Worm (Caenorhabditis elegans): Measurements from ENCODE around the gene F15B9.10.

DNA sequence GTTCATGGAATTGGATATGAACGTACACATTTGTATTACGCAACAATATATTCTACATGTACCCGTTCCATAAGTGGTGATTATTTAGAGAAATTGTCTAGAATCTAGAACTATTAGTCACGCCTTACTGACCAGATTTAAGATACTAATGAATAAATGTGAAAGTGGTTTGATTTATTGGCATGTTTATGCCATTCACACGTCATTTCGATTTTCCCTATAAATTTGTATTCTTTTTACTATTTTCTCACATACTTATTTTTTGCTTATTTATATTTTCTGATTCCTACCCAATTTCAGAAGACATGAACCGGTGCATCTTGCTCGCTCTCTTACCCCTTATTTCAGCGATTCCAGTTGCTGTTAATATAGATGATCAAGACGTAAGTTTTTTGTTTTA lies 20.5 kb downstream of the F15B9.10 start, which contains the start of gene F15B9.8:
- no peak for TF ChIP-seq tbx-2 (tag; optimal IDR thresholded peaks at IDR 0.05)
- TF ChIP-seq fkh-10 (GFP tag; optimal IDR thresholded peaks at IDR 0.05): no peak
- TF ChIP-seq elt-3 (tag; optimal IDR thresholded peaks at IDR 0.05): no peak
- no peak for TF ChIP-seq daf-12 (tag; optimal IDR thresholded peaks at IDR 0.05)
- TF ChIP-seq nhr-25 (tag; optimal IDR thresholded peaks at IDR 0.05): no peak
- TF ChIP-seq jun-1 (tag; optimal IDR thresholded peaks at IDR 0.05): no peak
- no peak for TF ChIP-seq ztf-11 (tag; optimal IDR thresholded peaks at IDR 0.05)
- no peak for TF ChIP-seq nhr-76 (tag; optimal IDR thresholded peaks at IDR 0.05)
- TF ChIP-seq fos-1 (tag; optimal IDR thresholded peaks at IDR 0.05): no peak
- no peak for TF ChIP-seq ceh-82 (tag; optimal IDR thresholded peaks at IDR 0.05)
- no peak for TF ChIP-seq unc-62 (GFP tag; optimal IDR thresholded peaks at IDR 0.05)
- no peak for TF ChIP-seq pqm-1 (tag; optimal IDR thresholded peaks at IDR 0.05)
- no peak for TF ChIP-seq lin-15B (tag; optimal IDR thresholded peaks at IDR 0.05)

All from whole organism, L3 larva.